Fruit fly (Drosophila melanogaster) whole organism, embryonic: ENCODE results near the gene acj6.

Experiments
- Asciz ChIP-seq: fragments of 200-800 bp; sonication (Bioruptor generic); optimal IDR thresholded peaks from 2 replicates; lab custom pipeline; 2017; ENCODE audit warnings: missing biosample characterization, mild to moderate bottlenecking, missing genetic modification characterization, missing genetic modification reagents
- BEAF-32 ChIP-seq: fragments of 200-800 bp; sonication (Bioruptor generic); optimal IDR thresholded peaks from 3 replicates; lab custom pipeline; 2017; ENCODE audit warnings: missing biosample characterization, missing genetic modification characterization, mild to moderate bottlenecking, moderate library complexity, missing genetic modification reagents
- Bgb ChIP-seq: fragments of 200-800 bp; sonication (Bioruptor generic); IDR thresholded peaks from 2 replicates; pipeline ENCODE4 v1.3.6; 2022; ENCODE audit warnings: missing biosample characterization, missing genetic modification characterization; ENCODE audit not compliant: partially characterized antibody
- CG11723 ChIP-seq: fragments of 200-800 bp; sonication (Bioruptor generic); optimal IDR thresholded peaks from 2 replicates; lab custom pipeline; 2017; ENCODE audit warnings: missing biosample characterization, mild to moderate bottlenecking, missing genetic modification characterization
- CG13287 ChIP-seq: fragments of 200-800 bp; sonication (Bioruptor generic); IDR thresholded peaks from 2 replicates; pipeline ENCODE4 v1.3.6; 2022; ENCODE audit warnings: missing biosample characterization, missing genetic modification characterization; ENCODE audit not compliant: partially characterized antibody
- CG13296 ChIP-seq: fragments of 200-800 bp; sonication (Bioruptor generic); optimal IDR thresholded peaks from 3 replicates; lab custom pipeline; 2018; ENCODE audit warnings: missing biosample characterization, mild to moderate bottlenecking, missing genetic modification characterization
- CG13424 ChIP-seq: fragments of 200-800 bp; sonication (Bioruptor generic); optimal IDR thresholded peaks from 2 replicates; lab custom pipeline; 2019; ENCODE audit warnings: missing biosample characterization, mild to moderate bottlenecking, missing genetic modification characterization, moderate library complexity
- CG15011 ChIP-seq: fragments of 200-800 bp; sonication (Bioruptor generic); optimal IDR thresholded peaks from 3 replicates; lab custom pipeline; 2018; ENCODE audit warnings: missing biosample characterization, mild to moderate bottlenecking, missing genetic modification characterization
- CG15514 ChIP-seq: fragments of 200-800 bp; sonication (Bioruptor generic); optimal IDR thresholded peaks from 3 replicates; lab custom pipeline; 2017; ENCODE audit warnings: missing biosample characterization, missing genetic modification characterization, mild to moderate bottlenecking, moderate library complexity, missing genetic modification reagents
- CG1603 ChIP-seq: fragments of 200-800 bp; sonication (Bioruptor generic); optimal IDR thresholded peaks from 2 replicates; lab custom pipeline; 2019; ENCODE audit warnings: missing biosample characterization, mild to moderate bottlenecking, missing genetic modification characterization, moderate library complexity
- CG17385 ChIP-seq: fragments of 200-800 bp; sonication (Bioruptor generic); optimal IDR thresholded peaks from 3 replicates; lab custom pipeline; 2018; ENCODE audit warnings: missing biosample characterization, mild to moderate bottlenecking, missing genetic modification characterization
- CG18619 ChIP-seq: fragments of 200-800 bp; sonication (Bioruptor generic); optimal IDR thresholded peaks from 3 replicates; lab custom pipeline; 2017; ENCODE audit warnings: missing biosample characterization, mild to moderate bottlenecking, missing genetic modification characterization
- CG34224 ChIP-seq: fragments of 200-800 bp; sonication (Bioruptor generic); IDR thresholded peaks from 3 replicates; pipeline ENCODE4 v1.3.6; 2022; ENCODE audit warnings: missing biosample characterization, missing genetic modification characterization; ENCODE audit not compliant: partially characterized antibody
- CG4328 ChIP-seq: fragments of 200-800 bp; sonication (Bioruptor generic); optimal IDR thresholded peaks from 3 replicates; lab custom pipeline; 2017; ENCODE audit warnings: missing biosample characterization, missing genetic modification reagents, missing genetic modification characterization
- CG4617 ChIP-seq: fragments of 200-800 bp; sonication (Bioruptor generic); optimal IDR thresholded peaks from 3 replicates; lab custom pipeline; 2016; ENCODE audit warnings: missing biosample characterization, missing genetic modification characterization, borderline replicate concordance
- CG6683 ChIP-seq: fragments of 200-800 bp; sonication (Bioruptor generic); optimal IDR thresholded peaks from 2 replicates; lab custom pipeline; 2017; ENCODE audit warnings: missing biosample characterization, mild to moderate bottlenecking, missing genetic modification characterization, missing genetic modification reagents
- CG6854 ChIP-seq: fragments of 200-800 bp; sonication (Bioruptor generic); optimal IDR thresholded peaks from 3 replicates; lab custom pipeline; 2017; ENCODE audit warnings: missing biosample characterization, mild to moderate bottlenecking, missing genetic modification characterization
- CG8359 ChIP-seq: fragments of 200-800 bp; sonication (Bioruptor generic); optimal IDR thresholded peaks from 2 replicates; lab custom pipeline; 2017; ENCODE audit warnings: missing biosample characterization, mild to moderate bottlenecking, missing genetic modification characterization, borderline replicate concordance
- CG9797 ChIP-seq: fragments of 200-800 bp; sonication (Bioruptor generic); optimal IDR thresholded peaks from 3 replicates; lab custom pipeline; 2018; ENCODE audit warnings: missing biosample characterization, mild to moderate bottlenecking, missing genetic modification characterization
- Dll ChIP-seq: fragments of 200-800 bp; sonication (Bioruptor generic); IDR thresholded peaks from 4 replicates; pipeline ENCODE4 v1.3.6; 2022; ENCODE audit warnings: missing biosample characterization, missing genetic modification characterization; ENCODE audit not compliant: partially characterized antibody
- Doc3 ChIP-seq: fragments of 200-800 bp; sonication (Bioruptor generic); IDR thresholded peaks from 3 replicates; pipeline ENCODE4 v1.3.6; 2022; ENCODE audit warnings: missing biosample characterization, missing genetic modification characterization; ENCODE audit not compliant: partially characterized antibody
- Dref ChIP-seq: fragments of 200-800 bp; sonication (Bioruptor generic); IDR thresholded peaks from 2 replicates; pipeline ENCODE4 v1.3.6; 2022; ENCODE audit warnings: missing biosample characterization, missing genetic modification characterization
- E2f2 ChIP-seq: fragments of 200-800 bp; sonication (Bioruptor generic); IDR thresholded peaks from 2 replicates; pipeline ENCODE4 v1.3.6; 2022; ENCODE audit warnings: missing biosample characterization, missing genetic modification characterization
- Ets65A ChIP-seq: fragments of 200-800 bp; sonication (Bioruptor generic); peaks from one replicate; lab custom pipeline; 2016; ENCODE audit warnings: missing biosample characterization, missing genetic modification characterization
- Ets97D ChIP-seq: fragments of 200-800 bp; sonication (Bioruptor generic); optimal IDR thresholded peaks from 3 replicates; lab custom pipeline; 2016; ENCODE audit warnings: missing biosample characterization, missing genetic modification characterization
- HHEX ChIP-seq: fragments of 200-800 bp; sonication (Bioruptor generic); optimal IDR thresholded peaks from 3 replicates; lab custom pipeline; 2017; ENCODE audit warnings: missing biosample characterization, mild to moderate bottlenecking, missing genetic modification characterization, missing genetic modification reagents
- MBD-R2 ChIP-seq: fragments of 200-800 bp; sonication (Bioruptor generic); IDR thresholded peaks from 2 replicates; pipeline ENCODE4 v1.3.6; 2022; ENCODE audit warnings: missing biosample characterization, missing genetic modification characterization
- Med ChIP-seq: fragments of 200-800 bp; sonication (Bioruptor generic); peaks from one replicate; lab custom pipeline; 2016; ENCODE audit warnings: missing biosample characterization, missing genetic modification characterization, mild to moderate bottlenecking, inconsistent platforms, moderate library complexity
- Nf-YB ChIP-seq: fragments of 200-800 bp; sonication (Bioruptor generic); optimal IDR thresholded peaks from 3 replicates; lab custom pipeline; 2019; ENCODE audit warnings: missing biosample characterization, mild to moderate bottlenecking, missing genetic modification characterization, moderate library complexity
- Oli ChIP-seq: fragments of 200-800 bp; sonication (Bioruptor generic); optimal IDR thresholded peaks from 2 replicates; lab custom pipeline; 2018; ENCODE audit warnings: missing biosample characterization, mild to moderate bottlenecking, missing genetic modification characterization, moderate library complexity
- Six4 ChIP-seq: fragments of 200-800 bp; sonication (Bioruptor generic); optimal IDR thresholded peaks from 2 replicates; lab custom pipeline; 2016; ENCODE audit warnings: missing biosample characterization, missing genetic modification characterization
- YL-1 ChIP-seq: fragments of 200-800 bp; sonication (Bioruptor generic); optimal IDR thresholded peaks from 3 replicates; lab custom pipeline; 2017; ENCODE audit warnings: missing biosample characterization, mild to moderate bottlenecking, missing genetic modification characterization
- amos ChIP-seq: fragments of 200-800 bp; sonication (Bioruptor generic); IDR thresholded peaks from 2 replicates; pipeline ENCODE4 v1.3.6; 2022; ENCODE audit warnings: missing biosample characterization, missing genetic modification characterization; ENCODE audit not compliant: partially characterized antibody
- bbx ChIP-seq: fragments of 200-800 bp; sonication (Bioruptor generic); IDR thresholded peaks from 2 replicates; pipeline ENCODE4 v1.3.6; 2022; ENCODE audit warnings: missing biosample characterization, missing genetic modification characterization; ENCODE audit not compliant: partially characterized antibody
- br ChIP-seq: fragments of >200 bp; optimal IDR thresholded peaks from 2 replicates; lab custom pipeline; 2017
- btn ChIP-seq: fragments of 200-800 bp; sonication (Bioruptor generic); optimal IDR thresholded peaks from 2 replicates; lab custom pipeline; 2016; ENCODE audit warnings: missing biosample characterization, missing genetic modification characterization
- cas ChIP-seq: fragments of 200-800 bp; sonication (Bioruptor generic); IDR thresholded peaks from 2 replicates; pipeline ENCODE4 v1.3.6; 2022; ENCODE audit warnings: missing biosample characterization, missing genetic modification characterization
- ewg ChIP-seq: fragments of 200-800 bp; sonication (Bioruptor generic); optimal IDR thresholded peaks from 3 replicates; lab custom pipeline; 2017; ENCODE audit warnings: mild to moderate bottlenecking, missing biosample characterization, missing genetic modification reagents, missing genetic modification characterization
- kah ChIP-seq: fragments of 200-800 bp; sonication (Bioruptor generic); optimal IDR thresholded peaks from 2 replicates; lab custom pipeline; 2018; ENCODE audit warnings: missing biosample characterization, mild to moderate bottlenecking, missing genetic modification characterization
- nau ChIP-seq: fragments of 200-800 bp; sonication (Bioruptor generic); optimal IDR thresholded peaks from 3 replicates; lab custom pipeline; 2017; ENCODE audit warnings: missing biosample characterization, mild to moderate bottlenecking, missing genetic modification characterization, missing genetic modification reagents
- pan ChIP-seq, 4 experiments: fragments of >200 bp in 3 of 4; fragments of 200-800 bp in 1 of 4; sonication (Bioruptor generic) in 1 of 4; optimal IDR thresholded peaks in 3 of 4; IDR thresholded peaks in 1 of 4; 2 replicates each; pipeline versions ENCODE4 v1.3.6 to Lab custom; 2017 to 2022; ENCODE audit warnings: missing biosample characterization in 2 of 4, missing genetic modification characterization in 2 of 4, mixed read lengths in 1 of 4
- pb ChIP-seq: fragments of 200-800 bp; sonication (Bioruptor generic); optimal IDR thresholded peaks from 3 replicates; lab custom pipeline; 2016; ENCODE audit warnings: missing biosample characterization, missing genetic modification characterization
- psq ChIP-seq: fragments of 200-800 bp; sonication (Bioruptor generic); optimal IDR thresholded peaks from 2 replicates; lab custom pipeline; 2017; ENCODE audit warnings: missing biosample characterization, missing genetic modification characterization
- seq ChIP-seq: fragments of 200-800 bp; sonication (Bioruptor generic); IDR thresholded peaks from 2 replicates; pipeline ENCODE4 v1.3.6; 2022; ENCODE audit warnings: missing biosample characterization, missing genetic modification characterization
- stc ChIP-seq: fragments of 200-800 bp; sonication (Bioruptor generic); IDR thresholded peaks from 2 replicates; pipeline ENCODE4 v1.3.6; 2022; ENCODE audit warnings: missing biosample characterization, missing genetic modification characterization
- tll ChIP-seq, 2 experiments: fragments of 200-800 bp in 1 of 2; fragments of >200 bp in 1 of 2; sonication (Bioruptor generic) in 1 of 2; optimal IDR thresholded peaks; 2 replicates each; lab custom pipeline; 2017 to 2019; ENCODE audit warnings: missing biosample characterization in 2 of 2, missing genetic modification characterization in 2 of 2, mild to moderate bottlenecking in 1 of 2, moderate library complexity in 1 of 2
- ttk ChIP-seq: fragments of 200-800 bp; sonication (Bioruptor generic); IDR thresholded peaks from 2 replicates; pipeline ENCODE4 v2.1.2; 2022; ENCODE audit warnings: missing biosample characterization, missing genetic modification characterization

Gene acj6

DNA sequence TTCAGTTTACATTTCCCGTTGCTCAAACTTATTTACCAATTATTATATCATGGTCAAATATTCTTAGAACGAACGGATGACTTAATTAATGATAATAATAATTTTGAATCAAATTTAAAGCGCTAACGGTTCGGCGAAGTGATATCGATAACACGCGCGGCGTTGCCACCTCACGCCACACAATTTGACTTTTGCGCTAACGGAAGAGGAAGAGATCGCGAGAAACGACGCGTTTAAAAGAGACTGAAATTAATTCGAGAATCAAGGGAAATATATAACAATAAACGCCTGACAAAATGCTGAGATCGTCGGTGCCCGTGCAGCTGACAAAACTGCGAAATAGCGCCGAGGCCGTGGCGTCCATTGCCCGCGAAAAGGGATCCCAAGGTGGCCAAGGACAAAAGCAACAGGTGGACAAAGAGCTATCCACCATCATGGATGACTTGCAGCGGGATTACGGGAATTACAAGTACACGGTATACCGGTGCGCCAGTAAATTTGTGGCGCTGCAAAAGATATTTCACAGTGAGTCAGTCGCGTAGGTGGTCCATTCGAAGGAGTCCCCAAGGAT is 50.6 kb downstream of the acj6 start, which contains the start of gene dah (continued):
- TF ChIP-seq CG4617 (GFP tag; lab: Kevin White, UChicago) (no peak), CG9797 (GFP tag; lab: Kevin White, UChicago) (peak; percentile 23), br (lab: Kevin White, UChicago) (no peak), E2f2 (GFP tag; lab: Robert Waterston, UW) (peak; percentile 89), Dref (GFP tag; lab: Robert Waterston, UW) (peak; percentile 79), CG8359 (no peak), CG13296 (no peak), pb (GFP tag; lab: Kevin White, UChicago) (no peak), Bgb (GFP tag; lab: Robert Waterston, UW) (no peak; the same call in 1 of the 2 replicates), Dll (0 out of 4 replicates have a peak, but pooled peaks have one; percentile 29), Med (GFP tag; lab: Kevin White, UChicago) (peak; percentile 25), bbx (GFP tag; lab: Robert Waterston, UW) (peak; percentile 44), CG13287 (GFP tag; lab: Robert Waterston, UW) (peak; percentile 37; the same call in 1 of the 2 replicates), ttk (GFP tag; lab: Robert Waterston, UW) (no peak), CG11723 (GFP tag; lab: Kevin White, UChicago) (no peak), psq (GFP tag; lab: Kevin White, UChicago) (no peak), CG6854 (GFP tag; lab: Kevin White, UChicago) (no peak), Asciz (no peak), Oli (no peak), seq (GFP tag; lab: Robert Waterston, UW) (no peak), BEAF-32 (GFP tag; lab: Kevin White, UChicago) (peak; percentile 53), kah (GFP tag; lab: Kevin White, UChicago) (peak; percentile 82), cas (no peak), CG1603 (tag; lab: Kevin White, UChicago) (peak; percentile 46), Nf-YB (GFP tag; lab: Kevin White, UChicago) (no peak), pan (optimal IDR thresholded peaks at IDR 0.05; lab: Kevin White, UChicago) (no peak), pan (GFP tag; optimal IDR thresholded peaks at IDR 0.05 in 1 of 2, IDR thresholded peaks at IDR 0.05 in 1 of 2) (no peak), CG18619 (no peak), amos (GFP tag; lab: Robert Waterston, UW) (peak; percentile 29; the same call in 1 of the 2 replicates), stc (GFP tag; lab: Robert Waterston, UW) (no peak), HHEX (no peak), CG6683 (no peak), CG17385 (GFP tag; lab: Kevin White, UChicago) (peak; percentile 95), Six4 (GFP tag; lab: Kevin White, UChicago) (no peak), ewg (GFP tag; lab: Kevin White, UChicago) (no peak), YL-1 (GFP tag; lab: Kevin White, UChicago) (peak; percentile 30), Ets97D (peak; percentile 57), MBD-R2 (GFP tag; lab: Robert Waterston, UW) (peak; percentile 53), Doc3 (GFP tag; lab: Robert Waterston, UW) (peak; percentile 23; the same call in 1 of the 3 replicates), tll (GFP tag; optimal IDR thresholded peaks at IDR 0.05; lab: Kevin White, UChicago) (peak in 1 of 2 experiments; percentile 98), btn (GFP tag; lab: Kevin White, UChicago) (no peak), CG15514 (peak; percentile 49), nau (GFP tag; lab: Kevin White, UChicago) (no peak), CG13424 (no peak), CG34224 (GFP tag; lab: Robert Waterston, UW) (peak; percentile 42; the same call in 1 of the 3 replicates), CG4328 (GFP tag; lab: Kevin White, UChicago) (no peak), CG15011 (GFP tag; lab: Kevin White, UChicago) (no peak), Ets65A (no peak)
